Fruit fly (Drosophila melanogaster): ENCODE measurements around the gene CG32638.

CG32638 gene

DNA sequence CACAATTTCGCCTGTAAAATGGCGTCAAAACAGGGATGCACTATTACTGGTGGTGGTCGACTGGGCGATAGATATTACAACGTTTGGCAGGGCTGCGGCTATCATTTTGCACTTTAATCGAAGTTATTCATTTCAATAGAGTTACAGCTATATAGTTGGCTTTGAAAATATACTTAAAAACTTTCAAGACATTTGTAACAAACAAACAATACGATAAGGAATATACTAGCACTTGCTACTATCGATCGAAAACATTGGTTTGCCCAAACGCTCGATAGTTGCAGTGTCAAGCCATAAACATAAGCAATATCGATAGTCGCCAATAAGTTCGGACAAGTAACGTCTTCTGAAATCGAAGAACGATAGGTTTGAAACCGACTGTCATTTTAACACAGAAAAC lies 30.9 kb upstream of the CG32638 start, which contains the start of the genes Bap60 and CG12096 (continued):
- TF ChIP-seq trh (GFP tag; optimal IDR thresholded peaks at IDR 0.05) (no peak), CG12744 (GFP tag; optimal IDR thresholded peaks at IDR 0.05) (peak; percentile 68), B-H1 (GFP tag; IDR thresholded peaks at IDR 0.05) (peak; percentile 31; the same call in 1 of the 3 replicates), Neu2 (GFP tag; optimal IDR thresholded peaks at IDR 0.05; ENCODE audit: borderline replicate concordance) (peak; percentile 23), otp (GFP tag; IDR thresholded peaks at IDR 0.05) (no peak), CG18262 (tag; optimal IDR thresholded peaks at IDR 0.05) (peak; percentile 75), ind (GFP tag; optimal IDR thresholded peaks at IDR 0.05) (peak; percentile 79), CG11696 (GFP tag; IDR thresholded peaks at IDR 0.05) (no peak), CG12659 (GFP tag; optimal IDR thresholded peaks at IDR 0.05) (peak; percentile 88), CG11085 (GFP tag; IDR thresholded peaks at IDR 0.05) (no peak), disco-r (GFP tag; optimal IDR thresholded peaks at IDR 0.05) (peak; percentile 57), pfk (GFP tag; optimal IDR thresholded peaks at IDR 0.05) (peak; percentile 21), en (GFP tag; optimal IDR thresholded peaks at IDR 0.05) (peak; percentile 15), CG33557 (GFP tag; optimal IDR thresholded peaks at IDR 0.05) (peak; percentile 68), Xrp1 (GFP tag; IDR thresholded peaks at IDR 0.05) (peak; percentile 47; the same call in 1 of the 2 replicates), CG12942 (GFP tag; optimal IDR thresholded peaks at IDR 0.05) (peak; percentile 72), CG3847 (GFP tag; IDR thresholded peaks at IDR 0.05) (peak; percentile 65), CG11093 (GFP tag; IDR thresholded peaks at IDR 0.05) (peak; percentile 32; the same call in 1 of the 3 replicates), Hr78 (GFP tag; optimal IDR thresholded peaks at IDR 0.05) (no peak), ase (GFP tag; IDR thresholded peaks at IDR 0.05) (peak; percentile 29; the same call in 1 of the 3 replicates), CG32532 (GFP tag; IDR thresholded peaks at IDR 0.05) (peak; percentile 62), odd (GFP tag; optimal IDR thresholded peaks at IDR 0.05) (peak; percentile 44), Taf1 (GFP tag; IDR thresholded peaks at IDR 0.05) (no peak), CG12236 (GFP tag; optimal IDR thresholded peaks at IDR 0.05) (no peak), sima (GFP tag; optimal IDR thresholded peaks at IDR 0.05) (peak; percentile 11), wek (GFP tag; optimal IDR thresholded peaks at IDR 0.05) (no peak), CG4617 (GFP tag; optimal IDR thresholded peaks at IDR 0.05; ENCODE audit: borderline replicate concordance) (peak; percentile 68), Hr51 (GFP tag; optimal IDR thresholded peaks at IDR 0.05) (peak; percentile 75 to 76), unpg (GFP tag; optimal IDR thresholded peaks at IDR 0.05) (peak; percentile 71), dysf (GFP tag; IDR thresholded peaks at IDR 0.05) (peak; percentile 75; the same call in 2 of the 3 replicates), bbx (GFP tag; IDR thresholded peaks at IDR 0.05; ENCODE audit: partially characterized antibody) (peak; percentile 75), sim (GFP tag; IDR thresholded peaks at IDR 0.05) (no peak), jing (GFP tag; optimal IDR thresholded peaks at IDR 0.05) (peak; percentile 26), fd64A (GFP tag; optimal IDR thresholded peaks at IDR 0.05) (no peak), D19B (GFP tag; optimal IDR thresholded peaks at IDR 0.05) (no peak), oc (tag; optimal IDR thresholded peaks at IDR 0.05) (no peak), CG1602 (GFP tag; optimal IDR thresholded peaks at IDR 0.05) (peak; percentile 62), CG12299 (tag; optimal IDR thresholded peaks at IDR 0.05) (peak; percentile 50), Fer3 (tag; optimal IDR thresholded peaks at IDR 0.05) (peak; percentile 67), vfl (GFP tag; optimal IDR thresholded peaks at IDR 0.05) (peak; percentile 71), sc (optimal IDR thresholded peaks at IDR 0.05) (no peak), sc (GFP tag; optimal IDR thresholded peaks at IDR 0.05) (no peak), Elba2 (GFP tag; optimal IDR thresholded peaks at IDR 0.05) (peak; percentile 82), Nf-YB (GFP tag; optimal IDR thresholded peaks at IDR 0.05) (peak; percentile 45), lola (GFP tag; optimal IDR thresholded peaks at IDR 0.05) (peak in 1 of 3 experiments; percentile 79), mam (GFP tag; optimal IDR thresholded peaks at IDR 0.05) (peak; percentile 86), Trl (optimal IDR thresholded peaks at IDR 0.05) (no peak), Trl (GFP tag; optimal IDR thresholded peaks at IDR 0.05) (peak; percentile 46), CG16863 (GFP tag; optimal IDR thresholded peaks at IDR 0.05) (peak; percentile 71), abd-A (tag; optimal IDR thresholded peaks at IDR 0.05) (no peak)
